Fruit fly (Drosophila melanogaster) whole organism, pupa: ENCODE data around the gene CG10481.

Experiments
- D1 ChIP-seq: fragments of 200-800 bp; sonication (Bioruptor generic); optimal IDR thresholded peaks from 2 replicates; lab custom pipeline; 2018; ENCODE audit warnings: missing biosample characterization, mild to moderate bottlenecking, missing genetic modification characterization, moderate library complexity
- rn ChIP-seq: fragments of 200-800 bp; sonication (Bioruptor generic); IDR thresholded peaks from 2 replicates; pipeline ENCODE4 v1.3.6; 2022; ENCODE audit warnings: missing biosample characterization, missing genetic modification characterization

DNA sequence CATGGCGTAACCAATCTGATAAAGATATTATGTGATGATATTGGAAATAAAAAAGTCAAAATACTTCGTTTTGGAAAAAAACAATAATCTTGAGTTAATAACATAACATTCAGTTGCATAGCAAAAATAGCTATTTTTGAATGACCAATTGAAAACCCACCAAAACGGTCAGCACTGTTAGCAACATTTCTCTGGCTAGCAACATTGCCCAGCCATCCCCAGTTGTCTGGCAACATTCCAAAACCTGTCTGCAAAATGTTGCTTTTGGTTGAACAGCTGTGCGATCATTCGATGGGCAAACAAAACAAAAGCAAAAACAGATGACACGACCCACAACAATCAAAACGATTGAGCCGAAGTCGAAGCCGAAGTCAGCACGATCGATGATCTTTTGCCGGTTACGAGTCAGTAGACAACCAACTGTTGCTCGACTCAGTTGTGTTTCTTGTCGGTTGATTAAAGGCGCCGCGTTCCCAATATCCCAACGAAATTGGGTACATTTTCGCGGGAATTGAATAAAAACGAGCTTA, 26.7 kb downstream of the CG10481 start:
- TF ChIP-seq rn (GFP tag; lab: Robert Waterston, UW) (peak; percentile 81), D1 (peak; percentile 31)
